Fruit fly (Drosophila melanogaster) whole organism, embryonic: ENCODE data around the gene ClpX.

ENCODE experiments used
- Atf-2 ChIP-seq: fragments of 200-800 bp; sonication (Bioruptor generic); optimal IDR thresholded peaks from 2 replicates; lab custom pipeline; 2016; ENCODE audit warnings: missing biosample characterization, missing genetic modification characterization
- CG10267 ChIP-seq: fragments of 200-800 bp; sonication (Bioruptor generic); optimal IDR thresholded peaks from 2 replicates; lab custom pipeline; 2018; ENCODE audit warnings: missing biosample characterization, mild to moderate bottlenecking, missing genetic modification characterization, moderate library complexity
- CG12236 ChIP-seq: fragments of 200-800 bp; sonication (Bioruptor generic); optimal IDR thresholded peaks from 2 replicates; lab custom pipeline; 2016; ENCODE audit warnings: missing biosample characterization, missing genetic modification characterization
- CG12391 ChIP-seq: fragments of 200-800 bp; sonication (Bioruptor generic); optimal IDR thresholded peaks from 3 replicates; lab custom pipeline; 2018; ENCODE audit warnings: missing biosample characterization, mild to moderate bottlenecking, missing genetic modification characterization, moderate library complexity
- CG15479 ChIP-seq: fragments of 200-800 bp; sonication (Bioruptor generic); optimal IDR thresholded peaks from 3 replicates; lab custom pipeline; 2019; ENCODE audit warnings: missing biosample characterization, mild to moderate bottlenecking, missing genetic modification characterization, moderate library complexity
- CG15601 ChIP-seq: fragments of 200-800 bp; sonication (Bioruptor generic); optimal IDR thresholded peaks from 3 replicates; lab custom pipeline; 2019; ENCODE audit warnings: missing biosample characterization, mild to moderate bottlenecking, missing genetic modification characterization, moderate library complexity
- CG16779 ChIP-seq: fragments of 200-800 bp; sonication (Bioruptor generic); IDR thresholded peaks from 2 replicates; pipeline ENCODE4 v1.3.6; 2022; ENCODE audit warnings: missing biosample characterization, missing genetic modification characterization
- CG16813 ChIP-seq: fragments of 200-800 bp; sonication (Bioruptor generic); IDR thresholded peaks from 3 replicates; pipeline ENCODE4 v1.3.6; 2022; ENCODE audit warnings: missing biosample characterization, missing genetic modification characterization; ENCODE audit not compliant: partially characterized antibody
- CG18262 ChIP-seq: fragments of 200-800 bp; optimal IDR thresholded peaks from 3 replicates; lab custom pipeline; 2019; ENCODE audit warnings: missing biosample characterization, mild to moderate bottlenecking, missing genetic modification characterization, moderate library complexity
- CG18476 ChIP-seq: fragments of 200-800 bp; sonication (Bioruptor generic); optimal IDR thresholded peaks from 2 replicates; lab custom pipeline; 2016; ENCODE audit warnings: missing biosample characterization, mild to moderate bottlenecking, missing genetic modification characterization
- CG18764 ChIP-seq: fragments of 200-800 bp; sonication (Bioruptor generic); optimal IDR thresholded peaks from 3 replicates; lab custom pipeline; 2016; ENCODE audit warnings: missing biosample characterization, missing genetic modification characterization
- CG34376 ChIP-seq: fragments of 200-800 bp; sonication (Bioruptor generic); optimal IDR thresholded peaks from 2 replicates; lab custom pipeline; 2018; ENCODE audit warnings: missing biosample characterization, mild to moderate bottlenecking, missing genetic modification characterization
- CG43689 ChIP-seq: fragments of 200-800 bp; sonication (Bioruptor generic); IDR thresholded peaks from 2 replicates; pipeline ENCODE4 v1.3.6; 2022; ENCODE audit warnings: missing biosample characterization, missing genetic modification characterization
- CG4854 ChIP-seq: fragments of 200-800 bp; sonication (Bioruptor generic); optimal IDR thresholded peaks from 2 replicates; lab custom pipeline; 2016; ENCODE audit warnings: missing biosample characterization, missing genetic modification characterization, inconsistent platforms
- CG6791 ChIP-seq: fragments of 200-800 bp; sonication (Bioruptor generic); IDR thresholded peaks from 3 replicates; pipeline ENCODE4 v1.3.6; 2022; ENCODE audit warnings: missing biosample characterization, missing genetic modification characterization; ENCODE audit not compliant: partially characterized antibody
- CG9727 ChIP-seq: fragments of 200-800 bp; sonication (Bioruptor generic); optimal IDR thresholded peaks from 3 replicates; lab custom pipeline; 2017; ENCODE audit warnings: missing biosample characterization, mild to moderate bottlenecking, missing genetic modification characterization
- CG9932 ChIP-seq: fragments of 200-800 bp; sonication (Bioruptor generic); IDR thresholded peaks from 2 replicates; pipeline ENCODE4 v1.3.6; 2022; ENCODE audit warnings: missing biosample characterization, missing genetic modification characterization
- Camta ChIP-seq: fragments of 200-800 bp; sonication (Bioruptor generic); optimal IDR thresholded peaks from 2 replicates; lab custom pipeline; 2016; ENCODE audit warnings: missing biosample characterization, missing genetic modification characterization
- CrebB ChIP-seq: fragments of 200-800 bp; sonication (Bioruptor generic); optimal IDR thresholded peaks from 3 replicates; lab custom pipeline; 2018; ENCODE audit warnings: missing biosample characterization, mild to moderate bottlenecking, missing genetic modification characterization
- Dip2 ChIP-seq: fragments of 200-800 bp; sonication (Bioruptor generic); IDR thresholded peaks from 2 replicates; pipeline ENCODE4 v1.3.6; 2022; ENCODE audit warnings: missing biosample characterization, missing genetic modification characterization
- Ets97D ChIP-seq: fragments of 200-800 bp; sonication (Bioruptor generic); optimal IDR thresholded peaks from 3 replicates; lab custom pipeline; 2016; ENCODE audit warnings: missing biosample characterization, missing genetic modification characterization
- H2.0 ChIP-seq: fragments of 200-800 bp; sonication (Bioruptor generic); IDR thresholded peaks from 2 replicates; pipeline ENCODE4 v1.3.6; 2022; ENCODE audit warnings: missing biosample characterization, missing genetic modification characterization
- Hmr ChIP-seq: fragments of 200-800 bp; sonication (Bioruptor generic); optimal IDR thresholded peaks from 3 replicates; lab custom pipeline; 2017; ENCODE audit warnings: mild to moderate bottlenecking, missing biosample characterization, missing genetic modification reagents, missing genetic modification characterization
- Med ChIP-seq: fragments of 200-800 bp; sonication (Bioruptor generic); peaks from one replicate; lab custom pipeline; 2016; ENCODE audit warnings: missing biosample characterization, missing genetic modification characterization, mild to moderate bottlenecking, inconsistent platforms, moderate library complexity
- Neu2 ChIP-seq: fragments of 200-800 bp; sonication (Bioruptor generic); optimal IDR thresholded peaks from 3 replicates; lab custom pipeline; 2016; ENCODE audit warnings: missing biosample characterization, missing genetic modification characterization, borderline replicate concordance
- Nf-YA ChIP-seq: fragments of 200-800 bp; sonication (Bioruptor generic); IDR thresholded peaks from 2 replicates; pipeline ENCODE4 v1.3.6; 2022; ENCODE audit warnings: missing biosample characterization, missing genetic modification characterization
- Sry-β ChIP-seq: fragments of 200-800 bp; sonication (Bioruptor generic); optimal IDR thresholded peaks from 2 replicates; lab custom pipeline; 2018; ENCODE audit warnings: missing biosample characterization, mild to moderate bottlenecking, missing genetic modification characterization, moderate library complexity
- TFAM ChIP-seq: fragments of 200-800 bp; sonication (Bioruptor generic); optimal IDR thresholded peaks from 2 replicates; lab custom pipeline; 2017; ENCODE audit warnings: missing biosample characterization, missing genetic modification characterization, inconsistent platforms
- aop ChIP-seq: fragments of 200-800 bp; sonication (Bioruptor generic); IDR thresholded peaks from 2 replicates; pipeline ENCODE4 v1.3.6; 2022; ENCODE audit warnings: missing biosample characterization, missing genetic modification characterization
- cato ChIP-seq: fragments of 200-800 bp; sonication (Bioruptor generic); optimal IDR thresholded peaks from 2 replicates; lab custom pipeline; 2016; ENCODE audit warnings: missing biosample characterization, missing genetic modification characterization, borderline replicate concordance
- chm ChIP-seq: fragments of 200-800 bp; sonication (Bioruptor generic); IDR thresholded peaks from 2 replicates; pipeline ENCODE4 v1.3.6; 2022; ENCODE audit warnings: missing biosample characterization, missing genetic modification characterization
- eyg ChIP-seq: fragments of 200-800 bp; sonication (Bioruptor generic); optimal IDR thresholded peaks from 3 replicates; lab custom pipeline; 2016; ENCODE audit warnings: missing biosample characterization, missing genetic modification characterization
- gce ChIP-seq: fragments of 200-800 bp; sonication (Bioruptor generic); IDR thresholded peaks from 3 replicates; pipeline ENCODE4 v1.3.6; 2022; ENCODE audit warnings: missing biosample characterization, missing genetic modification characterization
- gcm ChIP-seq: fragments of 200-800 bp; sonication (Bioruptor generic); optimal IDR thresholded peaks from 2 replicates; lab custom pipeline; 2019; ENCODE audit warnings: missing biosample characterization, mild to moderate bottlenecking, missing genetic modification characterization, moderate library complexity
- gcm2 ChIP-seq: fragments of 200-800 bp; sonication (Bioruptor generic); optimal IDR thresholded peaks from 2 replicates; lab custom pipeline; 2016; ENCODE audit warnings: missing biosample characterization, missing genetic modification characterization
- gsb-n ChIP-seq: fragments of 200-800 bp; sonication (Bioruptor generic); optimal IDR thresholded peaks from 3 replicates; lab custom pipeline; 2018; ENCODE audit warnings: missing biosample characterization, mild to moderate bottlenecking, missing genetic modification characterization
- ind ChIP-seq: fragments of 200-800 bp; sonication (Bioruptor generic); optimal IDR thresholded peaks from 3 replicates; lab custom pipeline; 2016; ENCODE audit warnings: missing biosample characterization, missing genetic modification characterization
- lmd ChIP-seq: fragments of 200-800 bp; sonication (Bioruptor generic); IDR thresholded peaks from 2 replicates; pipeline ENCODE4 v1.3.6; 2022; ENCODE audit warnings: missing biosample characterization, missing genetic modification characterization
- mam ChIP-seq: fragments of 200-800 bp; sonication (Bioruptor generic); optimal IDR thresholded peaks from 3 replicates; lab custom pipeline; 2016; ENCODE audit warnings: missing biosample characterization, missing genetic modification characterization
- mld ChIP-seq: fragments of 200-800 bp; sonication (Bioruptor generic); IDR thresholded peaks from 3 replicates; pipeline ENCODE4 v1.3.6; 2022; ENCODE audit warnings: missing biosample characterization, missing genetic modification characterization; ENCODE audit not compliant: partially characterized antibody
- p53 ChIP-seq: fragments of 200-800 bp; sonication (Bioruptor generic); optimal IDR thresholded peaks from 2 replicates; lab custom pipeline; 2016; ENCODE audit warnings: missing biosample characterization, missing genetic modification characterization
- ranshi ChIP-seq: fragments of 200-800 bp; sonication (Bioruptor generic); IDR thresholded peaks from 2 replicates; pipeline ENCODE4 v1.3.6; 2022; ENCODE audit warnings: missing biosample characterization, missing genetic modification characterization
- row ChIP-seq: fragments of 200-800 bp; sonication (Bioruptor generic); IDR thresholded peaks from 3 replicates; pipeline ENCODE4 v1.3.6; 2022; ENCODE audit warnings: missing biosample characterization, missing genetic modification characterization
- sisA ChIP-seq: fragments of 200-800 bp; sonication (Bioruptor generic); IDR thresholded peaks from 2 replicates; pipeline ENCODE4 v1.3.6; 2022; ENCODE audit warnings: missing biosample characterization, missing genetic modification characterization
- sob ChIP-seq: fragments of 200-800 bp; sonication (Bioruptor generic); IDR thresholded peaks from 2 replicates; pipeline ENCODE4 v1.3.6; 2022; ENCODE audit warnings: missing biosample characterization, missing genetic modification characterization
- sqz ChIP-seq: fragments of 200-800 bp; sonication (Bioruptor generic); optimal IDR thresholded peaks from 3 replicates; lab custom pipeline; 2018; ENCODE audit warnings: missing biosample characterization, mild to moderate bottlenecking, missing genetic modification characterization
- sr ChIP-seq: fragments of 200-800 bp; sonication (Bioruptor generic); IDR thresholded peaks from 3 replicates; pipeline ENCODE4 v1.3.6; 2022; ENCODE audit warnings: missing biosample characterization, missing genetic modification characterization
- stc ChIP-seq: fragments of 200-800 bp; sonication (Bioruptor generic); IDR thresholded peaks from 2 replicates; pipeline ENCODE4 v1.3.6; 2022; ENCODE audit warnings: missing biosample characterization, missing genetic modification characterization
- ttk ChIP-seq: fragments of 200-800 bp; sonication (Bioruptor generic); IDR thresholded peaks from 2 replicates; pipeline ENCODE4 v2.1.2; 2022; ENCODE audit warnings: missing biosample characterization, missing genetic modification characterization
- unpg ChIP-seq: fragments of 200-800 bp; sonication (Bioruptor generic); optimal IDR thresholded peaks from 3 replicates; lab custom pipeline; 2018; ENCODE audit warnings: missing biosample characterization, mild to moderate bottlenecking, missing genetic modification characterization, moderate library complexity
- vnd ChIP-seq: fragments of 200-800 bp; sonication (Bioruptor generic); IDR thresholded peaks from 3 replicates; pipeline ENCODE4 v1.3.6; 2022; ENCODE audit warnings: missing biosample characterization, missing genetic modification characterization; ENCODE audit not compliant: partially characterized antibody
- yki ChIP-seq: fragments of >200 bp; optimal IDR thresholded peaks from 3 replicates; lab custom pipeline; 2018

Gene ClpX

dm6 chr3R:19891363-19891762 is 12.1 kb downstream of the ClpX start:
- TF ChIP-seq Sry-β (GFP tag; lab: Kevin White, UChicago) (no peak), CG18476 (GFP tag; lab: Kevin White, UChicago) (no peak), Atf-2 (GFP tag; lab: Kevin White, UChicago) (no peak), CG43689 (GFP tag; lab: Robert Waterston, UW) (no peak), p53 (no peak), unpg (GFP tag; lab: Kevin White, UChicago) (no peak), ttk (GFP tag; lab: Robert Waterston, UW) (0 out of 2 replicates have a peak, but pooled peaks have one; percentile 8), Med (GFP tag; lab: Kevin White, UChicago) (peak; percentile 50), H2.0 (GFP tag; lab: Robert Waterston, UW) (peak; percentile 18; the same call in 1 of the 2 replicates), gce (GFP tag; lab: Robert Waterston, UW) (no peak), Neu2 (GFP tag; lab: Kevin White, UChicago) (no peak), Ets97D (GFP tag; lab: Kevin White, UChicago) (no peak), CG34376 (GFP tag; lab: Kevin White, UChicago) (no peak), CrebB (tag; lab: Kevin White, UChicago) (no peak), sob (GFP tag; lab: Robert Waterston, UW) (0 out of 2 replicates have a peak, but pooled peaks have one; percentile 19), CG12391 (no peak), CG16779 (GFP tag; lab: Robert Waterston, UW) (no peak), yki (lab: Kevin White, UChicago) (no peak), gcm (no peak), CG16813 (no peak), sqz (GFP tag; lab: Kevin White, UChicago) (no peak), chm (GFP tag; lab: Robert Waterston, UW) (no peak), ranshi (GFP tag; lab: Robert Waterston, UW) (no peak), aop (GFP tag; lab: Robert Waterston, UW) (no peak), TFAM (GFP tag; lab: Kevin White, UChicago) (no peak), CG9727 (GFP tag; lab: Kevin White, UChicago) (no peak), CG18764 (GFP tag; lab: Kevin White, UChicago) (no peak), sisA (GFP tag; lab: Robert Waterston, UW) (peak; percentile 15; the same call in 1 of the 2 replicates), Nf-YA (0 out of 2 replicates have a peak, but pooled peaks have one; percentile 22), Camta (no peak), mam (GFP tag; lab: Kevin White, UChicago) (no peak), Hmr (no peak), sr (0 out of 3 replicates have a peak, but pooled peaks have one; percentile 30), CG18262 (no peak), row (GFP tag; lab: Robert Waterston, UW) (peak; percentile 29; the same call in 1 of the 3 replicates), Dip2 (GFP tag; lab: Robert Waterston, UW) (no peak), stc (0 out of 2 replicates have a peak, but pooled peaks have one; percentile 23), cato (no peak), CG4854 (GFP tag; lab: Kevin White, UChicago) (no peak), ind (GFP tag; lab: Kevin White, UChicago) (no peak), gcm2 (GFP tag; lab: Kevin White, UChicago) (no peak), CG12236 (GFP tag; lab: Kevin White, UChicago) (no peak), lmd (0 out of 2 replicates have a peak, but pooled peaks have one; percentile 22), gsb-n (tag; lab: Kevin White, UChicago) (no peak), mld (no peak), eyg (GFP tag; lab: Kevin White, UChicago) (no peak), CG15601 (tag; lab: Kevin White, UChicago) (no peak), CG15479 (GFP tag; lab: Kevin White, UChicago) (no peak), vnd (no peak), CG9932 (GFP tag; lab: Robert Waterston, UW) (peak; percentile 24; the same call in 1 of the 2 replicates), CG6791 (GFP tag; lab: Robert Waterston, UW) (no peak), CG10267 (tag; lab: Kevin White, UChicago) (no peak)
